Fruit fly (Drosophila melanogaster) whole organism, embryonic: ENCODE measurements around the gene dia.

Source experiments
- ATbp ChIP-seq: fragments of 200-800 bp; sonication (Bioruptor generic); optimal IDR thresholded peaks from 2 replicates; lab custom pipeline; 2017; ENCODE audit warnings: missing biosample characterization, mild to moderate bottlenecking, missing genetic modification characterization, missing genetic modification reagents
- Aef1 ChIP-seq: fragments of 200-800 bp; sonication (Bioruptor generic); IDR thresholded peaks from 3 replicates; pipeline ENCODE4 v1.3.6; 2022; ENCODE audit warnings: missing biosample characterization, missing genetic modification characterization
- Blimp-1 ChIP-seq: fragments of 200-800 bp; sonication (Bioruptor generic); optimal IDR thresholded peaks from 3 replicates; lab custom pipeline; 2018; ENCODE audit warnings: missing biosample characterization, missing genetic modification characterization, mild to moderate bottlenecking, moderate library complexity, missing genetic modification reagents
- BtbVII ChIP-seq: fragments of 200-800 bp; sonication (Bioruptor generic); optimal IDR thresholded peaks from 3 replicates; lab custom pipeline; 2017; ENCODE audit warnings: missing biosample characterization, mild to moderate bottlenecking, missing genetic modification characterization
- Bteb2 ChIP-seq: fragments of 200-800 bp; sonication (Bioruptor generic); optimal IDR thresholded peaks from 2 replicates; lab custom pipeline; 2016; ENCODE audit warnings: missing biosample characterization, missing genetic modification characterization
- CG11695 ChIP-seq: fragments of 200-800 bp; sonication (Bioruptor generic); IDR thresholded peaks from 3 replicates; pipeline ENCODE4 v1.3.6; 2022; ENCODE audit warnings: missing biosample characterization, missing genetic modification characterization
- CG12236 ChIP-seq: fragments of 200-800 bp; sonication (Bioruptor generic); optimal IDR thresholded peaks from 2 replicates; lab custom pipeline; 2016; ENCODE audit warnings: missing biosample characterization, missing genetic modification characterization
- CG13424 ChIP-seq: fragments of 200-800 bp; sonication (Bioruptor generic); optimal IDR thresholded peaks from 2 replicates; lab custom pipeline; 2019; ENCODE audit warnings: missing biosample characterization, mild to moderate bottlenecking, missing genetic modification characterization, moderate library complexity
- CG17359 ChIP-seq: fragments of 200-800 bp; sonication (Bioruptor generic); optimal IDR thresholded peaks from 3 replicates; lab custom pipeline; 2018; ENCODE audit warnings: missing biosample characterization, mild to moderate bottlenecking, missing genetic modification characterization, moderate library complexity
- CG18476 ChIP-seq: fragments of 200-800 bp; sonication (Bioruptor generic); optimal IDR thresholded peaks from 2 replicates; lab custom pipeline; 2016; ENCODE audit warnings: missing biosample characterization, mild to moderate bottlenecking, missing genetic modification characterization
- CG3065 ChIP-seq: fragments of 200-800 bp; sonication (Bioruptor generic); optimal IDR thresholded peaks from 2 replicates; lab custom pipeline; 2016; ENCODE audit warnings: missing biosample characterization, missing genetic modification characterization
- CG31441 ChIP-seq: fragments of 200-800 bp; sonication (Bioruptor generic); IDR thresholded peaks from 2 replicates; pipeline ENCODE4 v1.3.6; 2022; ENCODE audit warnings: missing biosample characterization, missing genetic modification characterization
- CG6683 ChIP-seq: fragments of 200-800 bp; sonication (Bioruptor generic); optimal IDR thresholded peaks from 2 replicates; lab custom pipeline; 2017; ENCODE audit warnings: missing biosample characterization, mild to moderate bottlenecking, missing genetic modification characterization, missing genetic modification reagents
- CG6689 ChIP-seq: fragments of 200-800 bp; sonication (Bioruptor generic); IDR thresholded peaks from 2 replicates; pipeline ENCODE4 v1.3.6; 2022; ENCODE audit warnings: missing biosample characterization, missing genetic modification characterization
- CG7839 ChIP-seq: fragments of 200-800 bp; sonication (Bioruptor generic); optimal IDR thresholded peaks from 3 replicates; lab custom pipeline; 2018; ENCODE audit warnings: missing biosample characterization, mild to moderate bottlenecking, missing genetic modification characterization, moderate library complexity
- CG8359 ChIP-seq: fragments of 200-800 bp; sonication (Bioruptor generic); optimal IDR thresholded peaks from 2 replicates; lab custom pipeline; 2017; ENCODE audit warnings: missing biosample characterization, mild to moderate bottlenecking, missing genetic modification characterization, borderline replicate concordance
- CG8765 ChIP-seq: fragments of 200-800 bp; sonication (Bioruptor generic); IDR thresholded peaks from 2 replicates; pipeline ENCODE4 v1.3.6; 2022; ENCODE audit warnings: missing biosample characterization, missing genetic modification characterization
- CG8944 ChIP-seq: fragments of 200-800 bp; sonication (Bioruptor generic); optimal IDR thresholded peaks from 3 replicates; lab custom pipeline; 2016; ENCODE audit warnings: missing biosample characterization, missing genetic modification characterization
- CrebB ChIP-seq: fragments of 200-800 bp; sonication (Bioruptor generic); optimal IDR thresholded peaks from 3 replicates; lab custom pipeline; 2018; ENCODE audit warnings: missing biosample characterization, mild to moderate bottlenecking, missing genetic modification characterization
- Dfd ChIP-seq, 2 experiments: fragments of >200 bp; optimal IDR thresholded peaks; 2 replicates each; lab custom pipeline; 2017; ENCODE audit warnings: missing biosample characterization in 2 of 2, missing genetic modification characterization in 2 of 2
- Dp ChIP-seq: fragments of 200-800 bp; sonication (Bioruptor generic); optimal IDR thresholded peaks from 2 replicates; lab custom pipeline; 2018; ENCODE audit warnings: missing biosample characterization, mild to moderate bottlenecking, missing genetic modification characterization, moderate library complexity
- E2f2 ChIP-seq: fragments of 200-800 bp; sonication (Bioruptor generic); IDR thresholded peaks from 2 replicates; pipeline ENCODE4 v1.3.6; 2022; ENCODE audit warnings: missing biosample characterization, missing genetic modification characterization
- Fer3 ChIP-seq: fragments of 200-800 bp; sonication (Bioruptor generic); optimal IDR thresholded peaks from 2 replicates; lab custom pipeline; 2018; ENCODE audit warnings: missing biosample characterization, mild to moderate bottlenecking, missing genetic modification characterization, moderate library complexity
- GATAe ChIP-seq: fragments of 200-800 bp; sonication (Bioruptor generic); conservative IDR thresholded peaks from 2 replicates; pipeline ENCODE4 v1.3.6; 2022; ENCODE audit warnings: missing biosample characterization, missing genetic modification characterization
- Gug ChIP-seq: fragments of 200-800 bp; sonication (Bioruptor generic); IDR thresholded peaks from 4 replicates; pipeline ENCODE4 v1.3.6; 2022; ENCODE audit warnings: missing biosample characterization, missing genetic modification characterization
- Hand ChIP-seq: fragments of 200-800 bp; sonication (Bioruptor generic); optimal IDR thresholded peaks from 2 replicates; lab custom pipeline; 2017; ENCODE audit warnings: mild to moderate bottlenecking, missing biosample characterization, missing genetic modification reagents, missing genetic modification characterization
- Hmr ChIP-seq: fragments of 200-800 bp; sonication (Bioruptor generic); optimal IDR thresholded peaks from 3 replicates; lab custom pipeline; 2017; ENCODE audit warnings: mild to moderate bottlenecking, missing biosample characterization, missing genetic modification reagents, missing genetic modification characterization
- Jarid2 ChIP-seq: fragments of 200-800 bp; sonication (Bioruptor generic); optimal IDR thresholded peaks from 3 replicates; lab custom pipeline; 2017; ENCODE audit warnings: mild to moderate bottlenecking, missing biosample characterization, missing genetic modification reagents, missing genetic modification characterization
- NC2α ChIP-seq: fragments of 200-800 bp; sonication (Bioruptor generic); optimal IDR thresholded peaks from 2 replicates; lab custom pipeline; 2016; ENCODE audit warnings: missing biosample characterization, missing genetic modification characterization
- NFAT ChIP-seq: fragments of 200-800 bp; sonication (Bioruptor generic); IDR thresholded peaks from 2 replicates; pipeline ENCODE4 v1.3.6; 2022; ENCODE audit warnings: missing biosample characterization, missing genetic modification characterization
- Nf-YC ChIP-seq: fragments of 200-800 bp; optimal IDR thresholded peaks from 3 replicates; lab custom pipeline; 2019; ENCODE audit warnings: missing biosample characterization, mild to moderate bottlenecking, missing genetic modification characterization, moderate library complexity
- Oli ChIP-seq: fragments of 200-800 bp; sonication (Bioruptor generic); optimal IDR thresholded peaks from 2 replicates; lab custom pipeline; 2018; ENCODE audit warnings: missing biosample characterization, mild to moderate bottlenecking, missing genetic modification characterization, moderate library complexity
- chif ChIP-seq, 2 experiments: fragments of 200-800 bp; sonication (Bioruptor generic); optimal IDR thresholded peaks; 3 replicates each; lab custom pipeline; 2016; ENCODE audit warnings: missing biosample characterization in 2 of 2, missing genetic modification characterization in 2 of 2
- chn ChIP-seq: fragments of 200-800 bp; sonication (Bioruptor generic); optimal IDR thresholded peaks from 2 replicates; lab custom pipeline; 2016; ENCODE audit warnings: missing biosample characterization, missing genetic modification characterization
- dm ChIP-seq: fragments of 200-800 bp; sonication (Bioruptor generic); optimal IDR thresholded peaks from 3 replicates; lab custom pipeline; 2016; ENCODE audit warnings: missing biosample characterization, missing genetic modification characterization
- dysf ChIP-seq: fragments of 200-800 bp; sonication (Bioruptor generic); IDR thresholded peaks from 3 replicates; pipeline ENCODE4 v1.3.6; 2022; ENCODE audit warnings: missing biosample characterization, missing genetic modification characterization
- fd102C ChIP-seq: fragments of 200-800 bp; sonication (Bioruptor generic); optimal IDR thresholded peaks from 2 replicates; lab custom pipeline; 2018; ENCODE audit warnings: missing biosample characterization, mild to moderate bottlenecking, missing genetic modification characterization, moderate library complexity
- ftz-f1 ChIP-seq: fragments of 200-800 bp; sonication (Bioruptor generic); optimal IDR thresholded peaks from 2 replicates; lab custom pipeline; 2016; ENCODE audit warnings: missing biosample characterization, missing genetic modification characterization
- gsb ChIP-seq: fragments of 200-800 bp; sonication (Bioruptor generic); IDR thresholded peaks from 2 replicates; pipeline ENCODE4 v1.3.6; 2022; ENCODE audit warnings: missing biosample characterization, missing genetic modification characterization
- gt ChIP-seq: fragments of 200-800 bp; sonication (Bioruptor generic); IDR thresholded peaks from 2 replicates; pipeline ENCODE4 v1.3.6; 2022; ENCODE audit warnings: missing biosample characterization, missing genetic modification characterization
- ham ChIP-seq: fragments of 200-800 bp; sonication (Bioruptor generic); IDR thresholded peaks from 2 replicates; pipeline ENCODE4 v1.3.6; 2022; ENCODE audit warnings: missing biosample characterization, missing genetic modification characterization
- lab ChIP-seq: fragments of 200-800 bp; sonication (Bioruptor generic); optimal IDR thresholded peaks from 3 replicates; lab custom pipeline; 2017; ENCODE audit warnings: missing biosample characterization, missing genetic modification characterization, mild to moderate bottlenecking, moderate library complexity, missing genetic modification reagents
- lola ChIP-seq, 3 experiments: fragments of >200 bp in 2 of 3; fragments of 200-800 bp in 1 of 3; sonication (Bioruptor generic) in 1 of 3; optimal IDR thresholded peaks; 2 replicates each; lab custom pipeline; 2017 to 2019; ENCODE audit warnings: missing biosample characterization in 3 of 3, missing genetic modification characterization in 3 of 3, mild to moderate bottlenecking in 1 of 3, moderate library complexity in 1 of 3
- oc ChIP-seq: fragments of 200-800 bp; sonication (Bioruptor generic); optimal IDR thresholded peaks from 2 replicates; lab custom pipeline; 2018; ENCODE audit warnings: missing biosample characterization, mild to moderate bottlenecking, missing genetic modification characterization, moderate library complexity
- pum ChIP-seq: fragments of 200-800 bp; sonication (Bioruptor generic); optimal IDR thresholded peaks from 2 replicates; lab custom pipeline; 2016; ENCODE audit warnings: missing biosample characterization, missing genetic modification characterization
- scrt ChIP-seq: fragments of 200-800 bp; sonication (Bioruptor generic); optimal IDR thresholded peaks from 2 replicates; lab custom pipeline; 2018; ENCODE audit warnings: missing biosample characterization, mild to moderate bottlenecking, missing genetic modification characterization, moderate library complexity
- slbo ChIP-seq: fragments of 200-800 bp; sonication (Bioruptor generic); IDR thresholded peaks from 2 replicates; pipeline ENCODE4 v1.3.6; 2022; ENCODE audit warnings: missing biosample characterization, missing genetic modification characterization
- sr ChIP-seq: fragments of 200-800 bp; sonication (Bioruptor generic); IDR thresholded peaks from 3 replicates; pipeline ENCODE4 v1.3.6; 2022; ENCODE audit warnings: missing biosample characterization, missing genetic modification characterization
- sug ChIP-seq: fragments of 200-800 bp; optimal IDR thresholded peaks from 2 replicates; lab custom pipeline; 2019; ENCODE audit warnings: missing biosample characterization, mild to moderate bottlenecking, missing genetic modification characterization, moderate library complexity

dia gene

DNA sequence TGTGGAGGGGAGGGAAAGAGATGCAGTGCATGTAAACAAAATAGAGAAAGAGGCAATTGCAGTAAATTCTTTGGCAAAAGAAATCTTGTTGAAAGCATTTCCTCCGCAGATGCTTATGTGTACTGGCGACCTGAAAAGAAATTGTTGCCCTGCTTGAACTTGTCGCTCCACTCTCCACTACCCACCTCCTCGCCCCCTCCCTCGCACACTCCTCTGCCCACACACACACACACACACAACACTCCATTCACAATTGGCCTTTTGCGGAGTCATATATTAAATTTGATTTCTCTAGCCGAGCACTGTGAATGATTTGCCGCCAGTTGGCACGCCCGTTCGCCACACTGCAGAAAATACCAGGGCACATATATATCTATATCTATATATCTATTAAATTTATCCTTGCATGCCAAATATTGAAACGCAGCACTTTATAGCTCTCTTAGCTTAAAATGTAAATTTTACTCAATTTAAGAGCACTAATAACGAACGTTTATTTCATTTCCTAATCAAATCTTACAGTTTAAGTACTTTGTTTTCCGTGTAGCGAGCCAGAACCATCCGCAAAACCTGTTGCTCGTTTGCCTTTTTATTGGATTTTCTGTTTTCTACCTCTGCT, 1.0 kb downstream of the dia start (continued):
- peak; percentile 37 for TF ChIP-seq Hand
- peak; percentile 34 to 47 for TF ChIP-seq chif (GFP tag; optimal IDR thresholded peaks at IDR 0.05; lab: Kevin White, UChicago)
- TF ChIP-seq CG12236 (GFP tag; lab: Kevin White, UChicago), result peak; percentile 11
- TF ChIP-seq slbo (GFP tag; lab: Robert Waterston, UW), result peak; percentile 88
- TF ChIP-seq dm (GFP tag; lab: Kevin White, UChicago), result no peak
- peak; percentile 72 for TF ChIP-seq CG31441 (GFP tag; lab: Robert Waterston, UW)
- peak; percentile 34 for TF ChIP-seq sug (tag; lab: Kevin White, UChicago)
- peak; percentile 52 for TF ChIP-seq Nf-YC
- peak in 1 of 3 experiments; percentile 30 for TF ChIP-seq lola (GFP tag; optimal IDR thresholded peaks at IDR 0.05; lab: Kevin White, UChicago)
- no peak for TF ChIP-seq CG3065
- TF ChIP-seq Dp, result no peak
- no peak for TF ChIP-seq oc
- TF ChIP-seq sr (GFP tag; lab: Robert Waterston, UW), result peak; percentile 66; the same call in 2 of the 3 replicates
- TF ChIP-seq dysf (GFP tag; lab: Robert Waterston, UW), result peak; percentile 89
- TF ChIP-seq Hmr (GFP tag; lab: Kevin White, UChicago), result peak; percentile 73
- peak; percentile 49 for TF ChIP-seq Jarid2
- TF ChIP-seq CG8765 (GFP tag; lab: Robert Waterston, UW), result peak; percentile 60; the same call in 1 of the 2 replicates
- TF ChIP-seq ham (GFP tag; lab: Robert Waterston, UW), result peak; percentile 26; the same call in 1 of the 2 replicates
- no peak for TF ChIP-seq Dfd (GFP tag; optimal IDR thresholded peaks at IDR 0.05; lab: Kevin White, UChicago)
- TF ChIP-seq CG13424, result peak; percentile 54
- peak; percentile 78 for TF ChIP-seq NFAT (GFP tag; lab: Robert Waterston, UW)
- TF ChIP-seq Bteb2, result peak; percentile 60
- peak; percentile 76 for TF ChIP-seq gsb (GFP tag; lab: Robert Waterston, UW)
- TF ChIP-seq Gug, result peak; percentile 58; the same call in 3 of the 4 replicates
- TF ChIP-seq chn (GFP tag; lab: Kevin White, UChicago), result peak; percentile 46
- peak; percentile 26; the same call in 1 of the 2 replicates for TF ChIP-seq GATAe
- TF ChIP-seq CrebB (tag; lab: Kevin White, UChicago), result no peak
- TF ChIP-seq Fer3 (tag; lab: Kevin White, UChicago), result peak; percentile 83
- TF ChIP-seq Oli (tag; lab: Kevin White, UChicago), result peak; percentile 46
- peak; percentile 44 for TF ChIP-seq CG8359 (GFP tag; lab: Kevin White, UChicago)
- peak; percentile 79 for TF ChIP-seq Aef1 (GFP tag; lab: Robert Waterston, UW)
- TF ChIP-seq ATbp (GFP tag; lab: Kevin White, UChicago), result peak; percentile 43
- peak; percentile 75 for TF ChIP-seq CG11695 (GFP tag; lab: Robert Waterston, UW)
- peak; percentile 68 for TF ChIP-seq CG6689 (GFP tag; lab: Robert Waterston, UW)
- TF ChIP-seq CG6683, result peak; percentile 37
- TF ChIP-seq Blimp-1 (GFP tag; lab: Kevin White, UChicago), result peak; percentile 62
- TF ChIP-seq ftz-f1, result peak; percentile 21
- TF ChIP-seq fd102C, result no peak
- peak; percentile 28 for TF ChIP-seq CG8944 (GFP tag; lab: Kevin White, UChicago)
- TF ChIP-seq BtbVII, result peak; percentile 67
- TF ChIP-seq E2f2 (GFP tag; lab: Robert Waterston, UW), result peak; percentile 54
- peak; percentile 19 for TF ChIP-seq NC2α
- peak; percentile 78 for TF ChIP-seq scrt (GFP tag; lab: Kevin White, UChicago)
- peak; percentile 84 for TF ChIP-seq lab (GFP tag; lab: Kevin White, UChicago)
- TF ChIP-seq CG7839 (tag; lab: Kevin White, UChicago), result peak; percentile 77
- TF ChIP-seq gt, result no peak
- TF ChIP-seq pum (GFP tag; lab: Kevin White, UChicago), result peak; percentile 42
- TF ChIP-seq CG17359 (tag; lab: Kevin White, UChicago), result peak; percentile 68
- peak; percentile 45 for TF ChIP-seq CG18476
